Fruit fly (Drosophila melanogaster): ENCODE results near the gene CG3817.

The CG3817 gene

DNA sequence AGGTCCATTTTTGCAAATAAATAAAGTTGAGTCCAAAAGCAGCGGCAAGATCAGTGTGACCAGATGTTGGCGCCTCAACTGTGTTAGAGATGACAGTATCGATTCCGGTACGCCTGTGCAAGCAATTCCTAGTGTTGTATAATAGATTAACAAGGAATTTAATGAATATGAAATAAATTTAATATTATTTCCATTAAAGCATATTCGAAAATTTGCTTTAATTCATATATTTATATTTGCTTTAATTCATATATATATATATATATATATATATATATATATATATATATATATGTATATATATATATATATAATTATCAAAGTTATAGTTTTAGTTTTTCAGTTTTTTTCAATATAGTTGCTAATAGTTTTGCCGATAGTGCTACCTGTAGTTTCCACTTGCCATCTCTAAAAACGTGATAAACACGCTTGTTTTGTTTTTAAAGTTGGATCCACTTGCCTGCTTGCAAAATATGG is at the start of gene CG3817, which contains the start of gene Nup93-2 (continued):
- TF ChIP-seq CHES-1-like (GFP tag; optimal IDR thresholded peaks at IDR 0.05) (no peak), BtbVII (GFP tag; optimal IDR thresholded peaks at IDR 0.05) (no peak), Pdp1 (GFP tag; optimal IDR thresholded peaks at IDR 0.05) (peak; percentile 68 to 76), NC2α (GFP tag; optimal IDR thresholded peaks at IDR 0.05) (no peak), gfzf (GFP tag; optimal IDR thresholded peaks at IDR 0.05) (peak; percentile 46), wek (GFP tag; optimal IDR thresholded peaks at IDR 0.05) (no peak), CG15011 (GFP tag; optimal IDR thresholded peaks at IDR 0.05) (no peak), zen (tag; optimal IDR thresholded peaks at IDR 0.05) (peak; percentile 44), CG14710 (tag; optimal IDR thresholded peaks at IDR 0.05) (peak; percentile 30), GATAe (GFP tag; conservative IDR thresholded peaks at IDR 0.05) (no peak), Bdp1 (GFP tag; optimal IDR thresholded peaks at IDR 0.05) (no peak), fd3F (GFP tag; optimal IDR thresholded peaks at IDR 0.05) (peak; percentile 19), HLHmδ (GFP tag; optimal IDR thresholded peaks at IDR 0.05) (no peak), Vsx1 (GFP tag; optimal IDR thresholded peaks at IDR 0.05) (no peak), her (GFP tag; optimal IDR thresholded peaks at IDR 0.05) (no peak), Ets65A (GFP tag) (peak; percentile 97), CG14860 (GFP tag; IDR thresholded peaks at IDR 0.05; ENCODE audit: partially characterized antibody) (peak; percentile 70), Asciz (GFP tag; optimal IDR thresholded peaks at IDR 0.05) (no peak), CG13775 (GFP tag; optimal IDR thresholded peaks at IDR 0.05) (peak; percentile 15), CG13624 (GFP tag; optimal IDR thresholded peaks at IDR 0.05) (peak; percentile 50), CG8924 (tag; optimal IDR thresholded peaks at IDR 0.05) (peak; percentile 55), CG1792 (GFP tag; optimal IDR thresholded peaks at IDR 0.05) (no peak), Hmr (GFP tag; optimal IDR thresholded peaks at IDR 0.05) (peak; percentile 70), wor (GFP tag; IDR thresholded peaks at IDR 0.05) (no peak), HLH54F (GFP tag; optimal IDR thresholded peaks at IDR 0.05) (peak; percentile 43), Sry-δ (GFP tag; optimal IDR thresholded peaks at IDR 0.05) (peak; percentile 76), CG12236 (GFP tag; optimal IDR thresholded peaks at IDR 0.05) (no peak), CG9215 (GFP tag; IDR thresholded peaks at IDR 0.05) (peak; percentile 51; the same call in 1 of the 2 replicates), CG17186 (GFP tag; optimal IDR thresholded peaks at IDR 0.05) (peak; percentile 1), caup (GFP tag; optimal IDR thresholded peaks at IDR 0.05; ENCODE audit: severe bottlenecking) (peak; percentile 40), CG16863 (GFP tag; optimal IDR thresholded peaks at IDR 0.05) (no peak), CG17829 (tag; optimal IDR thresholded peaks at IDR 0.05) (peak; percentile 80), CG15696 (tag; optimal IDR thresholded peaks at IDR 0.05) (peak; percentile 17), scrt (GFP tag; optimal IDR thresholded peaks at IDR 0.05) (peak; percentile 13), mam (GFP tag; optimal IDR thresholded peaks at IDR 0.05) (peak; percentile 67), Dp (GFP tag; optimal IDR thresholded peaks at IDR 0.05) (peak; percentile 42), Eip74EF (GFP tag; optimal IDR thresholded peaks at IDR 0.05) (peak in 1 of 2 experiments; percentile 66), bsh (GFP tag; optimal IDR thresholded peaks at IDR 0.05) (peak in 1 of 2 experiments; percentile 43), Med (GFP tag) (peak; percentile 91), CG4404 (GFP tag; IDR thresholded peaks at IDR 0.05) (peak; percentile 89), Nf-YC (tag; optimal IDR thresholded peaks at IDR 0.05) (peak; percentile 72), Rfx (GFP tag; IDR thresholded peaks at IDR 0.05) (peak; percentile 82), hth (optimal IDR thresholded peaks at IDR 0.05) (no peak), Lpt (GFP tag; optimal IDR thresholded peaks at IDR 0.05) (no peak), CG17328 (GFP tag; IDR thresholded peaks at IDR 0.05) (no peak), repo (GFP tag; optimal IDR thresholded peaks at IDR 0.05) (no peak), TFAM (GFP tag; optimal IDR thresholded peaks at IDR 0.05) (no peak), CG14441 (GFP tag; IDR thresholded peaks at IDR 0.05) (peak; percentile 52; the same call in 1 of the 2 replicates), z (GFP tag; IDR thresholded peaks at IDR 0.05) (no peak), sob (GFP tag; IDR thresholded peaks at IDR 0.05) (peak; percentile 89), Atf6 (GFP tag; IDR thresholded peaks at IDR 0.05) (no peak)
